Worm (Caenorhabditis elegans) whole organism, L4 larva: ENCODE data around the gene fbxc-34.

Experiments used
- F26F4.8 ChIP-seq: fragments of 200-800 bp; sonication (Bioruptor generic); conservative IDR thresholded peaks from 2 replicates; pipeline ENCODE4 v1.3.6; 2022; ENCODE audit warnings: missing genetic modification characterization, missing compliant biosample characterization
- F37D6.2 ChIP-seq: sonication (generic microtip); optimal IDR thresholded peaks from 2 replicates; lab custom pipeline; 2016; ENCODE audit warnings: mild to moderate bottlenecking, missing genetic modification characterization, missing compliant biosample characterization
- T26A8.4 ChIP-seq: fragments of 200-800 bp; sonication (Bioruptor generic); IDR thresholded peaks from 2 replicates; pipeline ENCODE4 v1.3.6; 2022; ENCODE audit warnings: missing genetic modification characterization, missing compliant biosample characterization
- Y48G9A.11 ChIP-seq: fragments of 200-800 bp; sonication (Bioruptor generic); IDR thresholded peaks from 2 replicates; pipeline ENCODE4 v1.3.6; 2022; ENCODE audit warnings: missing genetic modification reagents, missing genetic modification characterization, missing compliant biosample characterization
- ZK546.5 ChIP-seq, 2 experiments: sonication (generic microtip); optimal IDR thresholded peaks; 2 replicates each; lab custom pipeline; 2017; ENCODE audit warnings: missing biosample characterization in 2 of 2, missing genetic modification characterization in 2 of 2
- arid-1 ChIP-seq: fragments of 200-800 bp; sonication (Bioruptor generic); conservative IDR thresholded peaks from 2 replicates; pipeline ENCODE4 v1.3.6; 2022; ENCODE audit warnings: missing genetic modification reagents, missing genetic modification characterization, missing compliant biosample characterization
- ceh-20 ChIP-seq: fragments of 200-800 bp; sonication (Bioruptor generic); IDR thresholded peaks from 2 replicates; pipeline ENCODE4 v1.3.6; 2022; ENCODE audit warnings: missing genetic modification reagents, missing genetic modification characterization, missing compliant biosample characterization
- ceh-82 ChIP-seq: sonication (generic microtip); optimal IDR thresholded peaks from 2 replicates; lab custom pipeline; 2017; ENCODE audit warnings: missing biosample characterization, missing genetic modification characterization
- ctbp-1 ChIP-seq: fragments of 200-800 bp; sonication (Bioruptor generic); IDR thresholded peaks from 2 replicates; pipeline ENCODE4 v1.3.6; 2022; ENCODE audit warnings: missing genetic modification reagents, missing genetic modification characterization, missing compliant biosample characterization
- dmd-6 ChIP-seq: fragments of 200-800 bp; sonication (Bioruptor generic); IDR thresholded peaks from 2 replicates; pipeline ENCODE4 v1.3.6; 2022; ENCODE audit warnings: missing genetic modification reagents, missing genetic modification characterization, missing compliant biosample characterization
- dmd-9 ChIP-seq: fragments of 200-800 bp; sonication (Bioruptor generic); IDR thresholded peaks from 2 replicates; pipeline ENCODE4 v1.3.6; 2022; ENCODE audit warnings: missing genetic modification reagents, missing genetic modification characterization, missing compliant biosample characterization
- gei-8 ChIP-seq: fragments of 200-800 bp; sonication (Bioruptor generic); optimal IDR thresholded peaks from 2 replicates; lab custom pipeline; 2018; ENCODE audit warnings: mild to moderate bottlenecking, missing genetic modification characterization, missing compliant biosample characterization
- hlh-11 ChIP-seq: fragments of 200-800 bp; sonication (Bioruptor generic); optimal IDR thresholded peaks from 2 replicates; lab custom pipeline; 2018; ENCODE audit warnings: mild to moderate bottlenecking, missing genetic modification characterization, missing compliant biosample characterization
- hlh-30 ChIP-seq: sonication (generic microtip); optimal IDR thresholded peaks from 2 replicates; lab custom pipeline; 2017; ENCODE audit warnings: antibody characterized with exemption, mild to moderate bottlenecking, missing genetic modification characterization, missing compliant biosample characterization; ENCODE audit not compliant: insufficient read depth
- lin-1 ChIP-seq: fragments of 200-800 bp; sonication (Bioruptor generic); IDR thresholded peaks from 2 replicates; pipeline ENCODE4 v1.3.6; 2022; ENCODE audit warnings: missing genetic modification reagents, missing genetic modification characterization, missing compliant biosample characterization
- lin-29 ChIP-seq: fragments of 200-800 bp; sonication (Bioruptor generic); IDR thresholded peaks from 2 replicates; pipeline ENCODE4 v1.3.6; 2022; ENCODE audit warnings: missing genetic modification reagents, missing genetic modification characterization, missing compliant biosample characterization
- lir-3 ChIP-seq: sonication (generic microtip); optimal IDR thresholded peaks from 2 replicates; lab custom pipeline; 2016; ENCODE audit warnings: mild to moderate bottlenecking, missing genetic modification characterization, missing compliant biosample characterization
- madf-5 ChIP-seq, 2 experiments: fragments of 200-800 bp; sonication (Bioruptor generic); IDR thresholded peaks; 2 replicates each; pipeline ENCODE4 v1.3.6; 2022; ENCODE audit warnings: missing compliant biosample characterization in 2 of 2, missing genetic modification characterization in 2 of 2
- madf-9 ChIP-seq: fragments of 200-800 bp; sonication (Bioruptor generic); conservative IDR thresholded peaks from 2 replicates; pipeline ENCODE4 v1.3.6; 2022; ENCODE audit warnings: missing genetic modification reagents, missing genetic modification characterization, missing compliant biosample characterization
- mdt-29 ChIP-seq: fragments of 200-800 bp; sonication (Bioruptor generic); IDR thresholded peaks from 2 replicates; pipeline ENCODE4 v1.3.6; 2022; ENCODE audit warnings: missing genetic modification reagents, missing genetic modification characterization, missing compliant biosample characterization
- mxl-3 ChIP-seq: fragments of 200-800 bp; sonication (Bioruptor generic); optimal IDR thresholded peaks from 2 replicates; lab custom pipeline; 2018; ENCODE audit warnings: mild to moderate bottlenecking, missing genetic modification characterization, missing compliant biosample characterization
- nhr-10 ChIP-seq: fragments of 150-350 bp; optimal IDR thresholded peaks from 2 replicates; lab custom pipeline; 2014; ENCODE audit warnings: missing biosample characterization, missing genetic modification characterization
- nhr-11 ChIP-seq: fragments of 150-350 bp; optimal IDR thresholded peaks from 2 replicates; lab custom pipeline; 2014; ENCODE audit warnings: missing biosample characterization, missing genetic modification characterization
- nhr-28 ChIP-seq: fragments of 150-350 bp; optimal IDR thresholded peaks from 2 replicates; lab custom pipeline; 2014; ENCODE audit warnings: missing biosample characterization, missing genetic modification characterization
- nhr-48 ChIP-seq: sonication (generic microtip); optimal IDR thresholded peaks from 2 replicates; lab custom pipeline; 2016; ENCODE audit warnings: mild to moderate bottlenecking, missing genetic modification characterization, missing compliant biosample characterization
- nhr-77 ChIP-seq: fragments of 150-350 bp; optimal IDR thresholded peaks from 2 replicates; lab custom pipeline; 2014; ENCODE audit warnings: missing biosample characterization, missing genetic modification characterization
- pha-4 ChIP-seq, 2 experiments: fragments of 150-350 bp in 1 of 2; fragments of 200-800 bp in 1 of 2; sonication (Bioruptor generic) in 1 of 2; IDR thresholded peaks in 1 of 2; optimal IDR thresholded peaks in 1 of 2; 2 replicates each; pipeline versions ENCODE4 v1.3.6 to Lab custom; 2014 to 2022; ENCODE audit warnings: missing genetic modification characterization in 2 of 2, missing genetic modification reagents in 2 of 2, missing biosample characterization in 1 of 2, missing compliant biosample characterization in 1 of 2
- pqm-1 ChIP-seq: sonication (generic microtip); optimal IDR thresholded peaks from 2 replicates; lab custom pipeline; 2017; ENCODE audit warnings: missing biosample characterization, missing genetic modification characterization
- skn-1 ChIP-seq: fragments of 150-350 bp; optimal IDR thresholded peaks from 2 replicates; lab custom pipeline; 2014; ENCODE audit warnings: missing biosample characterization, missing genetic modification characterization
- spr-1 ChIP-seq: sonication (generic microtip); optimal IDR thresholded peaks from 2 replicates; lab custom pipeline; 2016; ENCODE audit warnings: mild to moderate bottlenecking, missing genetic modification characterization, missing compliant biosample characterization
- tag-97 ChIP-seq: fragments of 200-800 bp; sonication (Bioruptor generic); IDR thresholded peaks from 2 replicates; pipeline ENCODE4 v1.3.6; 2022; ENCODE audit warnings: missing genetic modification characterization, missing compliant biosample characterization
- tra-1 ChIP-seq: fragments of 200-800 bp; sonication (Bioruptor generic); IDR thresholded peaks from 2 replicates; pipeline ENCODE4 v1.3.6; 2022; ENCODE audit warnings: missing genetic modification reagents, missing genetic modification characterization, missing compliant biosample characterization
- unc-130 ChIP-seq: sonication (generic microtip); optimal IDR thresholded peaks from 2 replicates; lab custom pipeline; 2016; ENCODE audit warnings: missing genetic modification reagents, missing genetic modification characterization, missing compliant biosample characterization
- unc-62 ChIP-seq, 3 experiments: fragments of 150-350 bp in 1 of 3; sonication (generic microtip); optimal IDR thresholded peaks in 2 of 3; peaks in 1 of 3; 1 replicate in 1 of 3; 2 replicates in 2 of 3; lab custom pipeline; 2014 to 2017; ENCODE audit warnings: missing biosample characterization in 3 of 3, missing genetic modification characterization in 3 of 3, missing genetic modification reagents in 3 of 3, missing genotype in 1 of 3
- zag-1 ChIP-seq: fragments of 150-350 bp; optimal IDR thresholded peaks from 2 replicates; lab custom pipeline; 2014; ENCODE audit warnings: missing biosample characterization, missing genetic modification characterization
- zfp-2 ChIP-seq: sonication (generic microtip); optimal IDR thresholded peaks from 2 replicates; lab custom pipeline; 2016; ENCODE audit warnings: mild to moderate bottlenecking, missing genetic modification characterization, missing compliant biosample characterization
- zfp-3 ChIP-seq: fragments of 200-800 bp; sonication (Bioruptor generic); conservative IDR thresholded peaks from 2 replicates; pipeline ENCODE4 v1.3.6; 2022; ENCODE audit warnings: missing genetic modification reagents, missing genetic modification characterization, missing compliant biosample characterization
- zip-2 ChIP-seq: fragments of 150-350 bp; optimal IDR thresholded peaks from 2 replicates; lab custom pipeline; 2014; ENCODE audit warnings: missing biosample characterization, missing genetic modification characterization

Gene fbxc-34

DNA sequence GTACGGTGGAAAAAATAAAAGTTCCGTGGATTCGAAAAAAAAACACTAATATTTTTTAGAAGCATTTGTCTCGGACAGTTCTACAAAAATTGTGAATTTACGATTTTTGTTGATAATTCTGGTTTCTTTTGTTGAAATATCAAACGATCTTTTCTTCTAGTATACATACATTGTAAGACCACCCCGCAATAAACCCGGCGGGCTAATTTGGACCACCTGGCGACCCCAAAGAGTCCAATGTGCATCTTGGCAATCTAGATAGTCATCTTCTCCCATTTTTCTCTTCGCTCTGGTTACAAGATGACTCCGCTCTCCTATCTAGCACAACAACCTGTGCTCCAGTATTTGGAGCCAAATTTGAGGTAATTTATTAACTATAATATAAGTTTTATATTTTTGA, 15.2 kb upstream of the fbxc-34 start, which contains the start of gene fbxc-29:
Gene fbxc-29 (plus strand): TSS at position 301 of the 400 bp plus-strand sequence.
- TF ChIP-seq nhr-10 (no peak), dmd-6 (GFP tag; lab: Robert Waterston, UW) (no peak), nhr-77 (no peak), ZK546.5 (tag; optimal IDR thresholded peaks at IDR 0.05; lab: Kevin White, UChicago) (no peak), dmd-9 (no peak), pha-4 (GFP tag; IDR thresholded peaks at IDR 0.05; lab: Robert Waterston, UW) (no peak), pha-4 (tag; optimal IDR thresholded peaks at IDR 0.05; lab: Kevin White, UChicago) (no peak), unc-130 (no peak), nhr-11 (tag; lab: Kevin White, UChicago) (no peak), lir-3 (tag; lab: Kevin White, UChicago) (no peak)

ce11 chrII:917324-917723, 13.6 kb upstream of the fbxc-34 start, which contains the start of gene fbxc-30:
Gene fbxc-30 (plus strand): TSS chrII:917624.
- TF ChIP-seq nhr-28 (no peak), ctbp-1 (GFP tag; lab: Robert Waterston, UW) (no peak), spr-1 (tag; lab: Kevin White, UChicago) (no peak), F37D6.2 (no peak), ceh-20 (GFP tag; lab: Robert Waterston, UW) (no peak), tra-1 (no peak), F26F4.8 (GFP tag; lab: Robert Waterston, UW) (no peak), zag-1 (tag; lab: Kevin White, UChicago) (no peak), madf-9 (no peak), ceh-82 (tag; lab: Kevin White, UChicago) (no peak), tag-97 (no peak), mxl-3 (GFP tag; lab: Kevin White, UChicago) (no peak), gei-8 (GFP tag; lab: Kevin White, UChicago) (no peak), lin-29 (GFP tag; lab: Robert Waterston, UW) (no peak), arid-1 (GFP tag; lab: Robert Waterston, UW) (no peak), unc-62 (GFP tag; optimal IDR thresholded peaks at IDR 0.05 in 1 of 2; lab: Kevin White, UChicago) (no peak), unc-62 (tag; optimal IDR thresholded peaks at IDR 0.05; lab: Kevin White, UChicago) (no peak), hlh-30 (tag; lab: Kevin White, UChicago) (no peak), ZK546.5 (tag; optimal IDR thresholded peaks at IDR 0.05; lab: Kevin White, UChicago) (no peak), nhr-11 (tag; lab: Kevin White, UChicago) (no peak)

ce11 chrII:920326-920725, 10.6 kb upstream of the fbxc-34 start:
- TF ChIP-seq zfp-2 (tag; lab: Kevin White, UChicago) (no peak), ceh-20 (GFP tag; lab: Robert Waterston, UW) (no peak), hlh-30 (tag; lab: Kevin White, UChicago) (no peak), madf-5 (GFP tag; IDR thresholded peaks at IDR 0.05; lab: Robert Waterston, UW) (no peak), zip-2 (tag; lab: Kevin White, UChicago) (no peak), nhr-28 (no peak), zfp-3 (GFP tag; lab: Robert Waterston, UW) (no peak), T26A8.4 (GFP tag; lab: Robert Waterston, UW) (no peak), skn-1 (tag; lab: Kevin White, UChicago) (no peak), pqm-1 (tag; lab: Kevin White, UChicago) (no peak), nhr-48 (tag; lab: Kevin White, UChicago) (no peak), Y48G9A.11 (GFP tag; lab: Robert Waterston, UW) (no peak), mdt-29 (GFP tag; lab: Robert Waterston, UW) (no peak), hlh-11 (tag; lab: Kevin White, UChicago) (no peak), lin-1 (no peak), ZK546.5 (tag; optimal IDR thresholded peaks at IDR 0.05; lab: Kevin White, UChicago) (no peak), zag-1 (tag; lab: Kevin White, UChicago) (no peak)
